Fruit fly (Drosophila melanogaster) whole organism, embryonic: ENCODE results near the gene CG5355.

Experiments
- Abd-B ChIP-seq: fragments of 200-800 bp; sonication (Bioruptor generic); optimal IDR thresholded peaks from 2 replicates; lab custom pipeline; 2018; ENCODE audit warnings: missing biosample characterization, mild to moderate bottlenecking, missing genetic modification characterization, moderate library complexity
- Atf-2 ChIP-seq: fragments of 200-800 bp; sonication (Bioruptor generic); optimal IDR thresholded peaks from 2 replicates; lab custom pipeline; 2016; ENCODE audit warnings: missing biosample characterization, missing genetic modification characterization
- Atf3 ChIP-seq: fragments of 200-800 bp; sonication (Bioruptor generic); optimal IDR thresholded peaks from 3 replicates; lab custom pipeline; 2016; ENCODE audit warnings: missing biosample characterization, missing genetic modification characterization
- Bdp1 ChIP-seq: fragments of 200-800 bp; sonication (Bioruptor generic); optimal IDR thresholded peaks from 3 replicates; lab custom pipeline; 2016; ENCODE audit warnings: missing biosample characterization, missing genetic modification characterization
- CG10654 ChIP-seq: fragments of 200-800 bp; sonication (Bioruptor generic); optimal IDR thresholded peaks from 2 replicates; lab custom pipeline; 2016; ENCODE audit warnings: missing biosample characterization, missing genetic modification characterization
- CG11456 ChIP-seq: fragments of 200-800 bp; sonication (Bioruptor generic); IDR thresholded peaks from 3 replicates; pipeline ENCODE4 v1.3.6; 2022; ENCODE audit warnings: missing biosample characterization, missing genetic modification characterization
- CG14441 ChIP-seq: fragments of 200-800 bp; sonication (Bioruptor generic); IDR thresholded peaks from 2 replicates; pipeline ENCODE4 v1.3.6; 2022; ENCODE audit warnings: missing biosample characterization, missing genetic modification characterization
- CG14965 ChIP-seq: fragments of 200-800 bp; sonication (Bioruptor generic); optimal IDR thresholded peaks from 2 replicates; lab custom pipeline; 2016; ENCODE audit warnings: missing biosample characterization, missing genetic modification characterization, borderline replicate concordance
- CG15696 ChIP-seq: fragments of 200-800 bp; sonication (Bioruptor generic); optimal IDR thresholded peaks from 2 replicates; lab custom pipeline; 2019; ENCODE audit warnings: missing biosample characterization, mild to moderate bottlenecking, missing genetic modification characterization, moderate library complexity
- CG16863 ChIP-seq: fragments of 200-800 bp; sonication (Bioruptor generic); optimal IDR thresholded peaks from 3 replicates; lab custom pipeline; 2016; ENCODE audit warnings: missing biosample characterization, missing genetic modification characterization
- CG17328 ChIP-seq: fragments of 200-800 bp; sonication (Bioruptor generic); IDR thresholded peaks from 2 replicates; pipeline ENCODE4 v1.3.6; 2022; ENCODE audit warnings: missing biosample characterization, missing genetic modification characterization
- CG17829 ChIP-seq: fragments of 200-800 bp; optimal IDR thresholded peaks from 2 replicates; lab custom pipeline; 2019; ENCODE audit warnings: missing biosample characterization, mild to moderate bottlenecking, missing genetic modification characterization, moderate library complexity
- CG17912 ChIP-seq: fragments of 200-800 bp; sonication (Bioruptor generic); optimal IDR thresholded peaks from 2 replicates; lab custom pipeline; 2018; ENCODE audit warnings: missing biosample characterization, mild to moderate bottlenecking, missing genetic modification characterization
- CG31388 ChIP-seq: fragments of 200-800 bp; sonication (Bioruptor generic); optimal IDR thresholded peaks from 2 replicates; lab custom pipeline; 2016; ENCODE audit warnings: missing biosample characterization, missing genetic modification characterization
- CG32532 ChIP-seq: fragments of 200-800 bp; sonication (Bioruptor generic); IDR thresholded peaks from 2 replicates; pipeline ENCODE4 v1.3.6; 2022; ENCODE audit warnings: missing biosample characterization, missing genetic modification characterization
- CG3726 ChIP-seq: fragments of 200-800 bp; sonication (Bioruptor generic); IDR thresholded peaks from 3 replicates; pipeline ENCODE4, ENCODE4 v1.3.6; 2022; ENCODE audit warnings: missing biosample characterization, missing genetic modification characterization
- CG4360 ChIP-seq: fragments of 200-800 bp; sonication (Bioruptor generic); IDR thresholded peaks from 2 replicates; pipeline ENCODE4 v1.3.6; 2022; ENCODE audit warnings: missing biosample characterization, missing genetic modification characterization
- CG43689 ChIP-seq: fragments of 200-800 bp; sonication (Bioruptor generic); IDR thresholded peaks from 2 replicates; pipeline ENCODE4 v1.3.6; 2022; ENCODE audit warnings: missing biosample characterization, missing genetic modification characterization
- CG4854 ChIP-seq: fragments of 200-800 bp; sonication (Bioruptor generic); optimal IDR thresholded peaks from 2 replicates; lab custom pipeline; 2016; ENCODE audit warnings: missing biosample characterization, missing genetic modification characterization, inconsistent platforms
- CG6765 ChIP-seq: fragments of 200-800 bp; sonication (Bioruptor generic); optimal IDR thresholded peaks from 3 replicates; lab custom pipeline; 2017; ENCODE audit warnings: missing biosample characterization, mild to moderate bottlenecking, missing genetic modification characterization
- CG7271 ChIP-seq: fragments of 200-800 bp; sonication (Bioruptor generic); optimal IDR thresholded peaks from 2 replicates; lab custom pipeline; 2018; ENCODE audit warnings: missing biosample characterization, mild to moderate bottlenecking, missing genetic modification characterization, moderate library complexity
- CG7357 ChIP-seq: fragments of 200-800 bp; sonication (Bioruptor generic); IDR thresholded peaks from 3 replicates; pipeline ENCODE4 v1.3.6; 2022; ENCODE audit warnings: missing biosample characterization, missing genetic modification characterization
- CG8924 ChIP-seq: fragments of 200-800 bp; optimal IDR thresholded peaks from 3 replicates; lab custom pipeline; 2019; ENCODE audit warnings: missing biosample characterization, mild to moderate bottlenecking, missing genetic modification characterization, moderate library complexity
- CG9727 ChIP-seq: fragments of 200-800 bp; sonication (Bioruptor generic); optimal IDR thresholded peaks from 3 replicates; lab custom pipeline; 2017; ENCODE audit warnings: missing biosample characterization, mild to moderate bottlenecking, missing genetic modification characterization
- CG9797 ChIP-seq: fragments of 200-800 bp; sonication (Bioruptor generic); optimal IDR thresholded peaks from 3 replicates; lab custom pipeline; 2018; ENCODE audit warnings: missing biosample characterization, mild to moderate bottlenecking, missing genetic modification characterization
- Dref ChIP-seq: fragments of 200-800 bp; sonication (Bioruptor generic); IDR thresholded peaks from 2 replicates; pipeline ENCODE4 v1.3.6; 2022; ENCODE audit warnings: missing biosample characterization, missing genetic modification characterization
- Ets97D ChIP-seq: fragments of 200-800 bp; sonication (Bioruptor generic); optimal IDR thresholded peaks from 3 replicates; lab custom pipeline; 2016; ENCODE audit warnings: missing biosample characterization, missing genetic modification characterization
- HLH4C ChIP-seq: fragments of 200-800 bp; sonication (Bioruptor generic); IDR thresholded peaks from 3 replicates; pipeline ENCODE4 v1.3.6; 2022; ENCODE audit warnings: missing biosample characterization, missing genetic modification characterization; ENCODE audit not compliant: partially characterized antibody
- Hmr ChIP-seq: fragments of 200-800 bp; sonication (Bioruptor generic); optimal IDR thresholded peaks from 3 replicates; lab custom pipeline; 2017; ENCODE audit warnings: mild to moderate bottlenecking, missing biosample characterization, missing genetic modification reagents, missing genetic modification characterization
- Hmx ChIP-seq: fragments of 200-800 bp; sonication (Bioruptor generic); optimal IDR thresholded peaks from 2 replicates; lab custom pipeline; 2016; ENCODE audit warnings: missing biosample characterization, missing genetic modification characterization
- Oaz ChIP-seq: fragments of 200-800 bp; sonication (Bioruptor generic); IDR thresholded peaks from 2 replicates; pipeline ENCODE4 v1.3.6; 2022; ENCODE audit warnings: missing biosample characterization, missing genetic modification characterization
- YL-1 ChIP-seq: fragments of 200-800 bp; sonication (Bioruptor generic); optimal IDR thresholded peaks from 3 replicates; lab custom pipeline; 2017; ENCODE audit warnings: missing biosample characterization, mild to moderate bottlenecking, missing genetic modification characterization
- ara ChIP-seq: fragments of 200-800 bp; sonication (Bioruptor generic); IDR thresholded peaks from 2 replicates; pipeline ENCODE4 v1.3.6; 2022; ENCODE audit warnings: missing biosample characterization, missing genetic modification characterization
- ash1 ChIP-seq: fragments of 200-800 bp; sonication (Bioruptor generic); optimal IDR thresholded peaks from 2 replicates; lab custom pipeline; 2018; ENCODE audit warnings: missing biosample characterization, mild to moderate bottlenecking, missing genetic modification characterization
- az2 ChIP-seq: fragments of 200-800 bp; sonication (Bioruptor generic); optimal IDR thresholded peaks from 3 replicates; lab custom pipeline; 2016; ENCODE audit warnings: missing biosample characterization, missing genetic modification characterization
- chinmo ChIP-seq: fragments of 200-800 bp; sonication (Bioruptor generic); IDR thresholded peaks from 4 replicates; pipeline ENCODE4 v1.3.6; 2022; ENCODE audit warnings: missing biosample characterization, missing genetic modification characterization; ENCODE audit not compliant: partially characterized antibody
- ci ChIP-seq: fragments of 200-800 bp; sonication (Bioruptor generic); IDR thresholded peaks from 3 replicates; pipeline ENCODE4 v1.3.6; 2022; ENCODE audit warnings: missing biosample characterization, missing genetic modification characterization
- cwo ChIP-seq: fragments of 200-800 bp; sonication (Bioruptor generic); optimal IDR thresholded peaks from 3 replicates; lab custom pipeline; 2017; ENCODE audit warnings: missing biosample characterization, missing genetic modification characterization, mild to moderate bottlenecking, moderate library complexity, missing genetic modification reagents
- dimm ChIP-seq: fragments of 200-800 bp; sonication (Bioruptor generic); IDR thresholded peaks from 2 replicates; pipeline ENCODE4 v1.3.6; 2022; ENCODE audit warnings: missing biosample characterization, missing genetic modification characterization
- emc ChIP-seq: fragments of 200-800 bp; sonication (Bioruptor generic); optimal IDR thresholded peaks from 2 replicates; lab custom pipeline; 2016; ENCODE audit warnings: missing biosample characterization, missing genetic modification characterization
- eve ChIP-seq, 2 experiments: fragments of >200 bp; optimal IDR thresholded peaks; 2 replicates each; lab custom pipeline; 2017; ENCODE audit warnings: missing biosample characterization in 2 of 2, missing genetic modification characterization in 2 of 2
- fru ChIP-seq: fragments of >200 bp; optimal IDR thresholded peaks from 2 replicates; lab custom pipeline; 2017
- gem ChIP-seq: fragments of 200-800 bp; sonication (Bioruptor generic); optimal IDR thresholded peaks from 2 replicates; lab custom pipeline; 2019; ENCODE audit warnings: missing biosample characterization, mild to moderate bottlenecking, missing genetic modification characterization, moderate library complexity
- ken ChIP-seq: fragments of 200-800 bp; sonication (Bioruptor generic); IDR thresholded peaks from 3 replicates; pipeline ENCODE4 v1.3.6; 2022; ENCODE audit warnings: missing biosample characterization, missing genetic modification characterization
- lbe ChIP-seq: fragments of 200-800 bp; sonication (Bioruptor generic); optimal IDR thresholded peaks from 2 replicates; lab custom pipeline; 2016; ENCODE audit warnings: missing biosample characterization, mild to moderate bottlenecking, missing genetic modification characterization
- maf-S ChIP-seq: fragments of 200-800 bp; sonication (Bioruptor generic); optimal IDR thresholded peaks from 2 replicates; lab custom pipeline; 2016; ENCODE audit warnings: missing biosample characterization, missing genetic modification characterization
- nmo ChIP-seq: fragments of 200-800 bp; sonication (Bioruptor generic); optimal IDR thresholded peaks from 2 replicates; lab custom pipeline; 2018; ENCODE audit warnings: missing biosample characterization, mild to moderate bottlenecking, missing genetic modification characterization, moderate library complexity
- odd ChIP-seq: fragments of 200-800 bp; sonication (Bioruptor generic); optimal IDR thresholded peaks from 2 replicates; lab custom pipeline; 2017; ENCODE audit warnings: missing biosample characterization, mild to moderate bottlenecking, missing genetic modification characterization
- p53 ChIP-seq: fragments of 200-800 bp; sonication (Bioruptor generic); optimal IDR thresholded peaks from 2 replicates; lab custom pipeline; 2016; ENCODE audit warnings: missing biosample characterization, missing genetic modification characterization
- sc ChIP-seq, 3 experiments: fragments of >200 bp in 2 of 3; fragments of 200-800 bp in 1 of 3; sonication (Bioruptor generic) in 1 of 3; optimal IDR thresholded peaks; 2 replicates in 2 of 3; 3 replicates in 1 of 3; lab custom pipeline; 2017; ENCODE audit warnings: mild to moderate bottlenecking in 1 of 3, missing biosample characterization in 1 of 3, missing genetic modification characterization in 1 of 3, missing genetic modification reagents in 1 of 3
- sim ChIP-seq: fragments of 200-800 bp; sonication (Bioruptor generic); IDR thresholded peaks from 2 replicates; pipeline ENCODE4 v1.3.6; 2022; ENCODE audit warnings: missing biosample characterization, missing genetic modification characterization
- zfh1 ChIP-seq: fragments of 200-800 bp; sonication (Bioruptor generic); IDR thresholded peaks from 3 replicates; pipeline ENCODE4 v1.3.6; 2022; ENCODE audit warnings: missing biosample characterization, missing genetic modification characterization

Gene CG5355

DNA sequence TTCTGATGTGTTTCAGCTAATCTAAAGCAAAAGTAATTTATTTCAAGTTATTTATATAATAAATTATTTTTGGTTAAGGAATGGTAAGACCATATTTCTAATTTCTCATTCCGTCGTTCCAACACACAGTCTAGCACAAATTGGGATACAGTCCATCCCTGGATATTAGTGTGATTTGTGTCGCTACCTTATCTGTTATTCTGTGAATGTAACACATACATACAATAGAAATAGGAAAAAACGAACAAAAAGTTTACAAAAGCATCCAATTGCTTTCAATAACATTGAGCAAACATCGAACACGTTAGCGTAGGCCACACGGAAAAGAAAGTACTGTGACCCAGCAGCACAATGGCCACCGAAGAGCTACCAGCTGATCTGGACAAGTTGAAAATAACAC, 46.7 kb downstream of the CG5355 start, which contains the start of gene CG5056 (continued):
- no peak for TF ChIP-seq sim (GFP tag; lab: Robert Waterston, UW)
- no peak for TF ChIP-seq chinmo (GFP tag; lab: Robert Waterston, UW)
- TF ChIP-seq CG4360 (GFP tag; lab: Robert Waterston, UW) = no peak
- TF ChIP-seq CG43689 (GFP tag; lab: Robert Waterston, UW) = no peak
- no peak for TF ChIP-seq gem (tag; lab: Kevin White, UChicago)
- TF ChIP-seq Oaz (GFP tag; lab: Robert Waterston, UW) = no peak
- TF ChIP-seq CG16863 = no peak
- peak; percentile 47 for TF ChIP-seq CG17829 (tag; lab: Kevin White, UChicago)
- TF ChIP-seq ara (GFP tag; lab: Robert Waterston, UW) = no peak
- peak; percentile 63 for TF ChIP-seq CG9797 (GFP tag; lab: Kevin White, UChicago)
- TF ChIP-seq ash1 = no peak
- TF ChIP-seq CG7357 (GFP tag; lab: Robert Waterston, UW) = no peak
- no peak for TF ChIP-seq Atf3 (GFP tag; lab: Kevin White, UChicago)
- peak; percentile 19 for TF ChIP-seq CG17912 (GFP tag; lab: Kevin White, UChicago)
- TF ChIP-seq odd (GFP tag; lab: Kevin White, UChicago) = no peak
- TF ChIP-seq CG7271 (tag; lab: Kevin White, UChicago) = peak; percentile 11
- no peak for TF ChIP-seq CG9727
- TF ChIP-seq maf-S = no peak
- TF ChIP-seq CG3726 = no peak
- no peak for TF ChIP-seq CG14965 (GFP tag; lab: Kevin White, UChicago)
- no peak for TF ChIP-seq CG14441 (GFP tag; lab: Robert Waterston, UW)
- peak; percentile 18 for TF ChIP-seq CG15696 (tag; lab: Kevin White, UChicago)
- TF ChIP-seq CG8924 (tag; lab: Kevin White, UChicago) = peak; percentile 59
- TF ChIP-seq zfh1 (GFP tag; lab: Robert Waterston, UW) = no peak
- TF ChIP-seq CG4854 (GFP tag; lab: Kevin White, UChicago) = no peak
- peak; percentile 78 for TF ChIP-seq YL-1 (GFP tag; lab: Kevin White, UChicago)
- no peak for TF ChIP-seq emc (GFP tag; lab: Kevin White, UChicago)
- TF ChIP-seq ken (GFP tag; lab: Robert Waterston, UW) = no peak
- TF ChIP-seq ci = peak; percentile 23; the same call in 1 of the 3 replicates
- peak; percentile 21 for TF ChIP-seq lbe (GFP tag; lab: Kevin White, UChicago)
- TF ChIP-seq HLH4C = no peak
- TF ChIP-seq eve (GFP tag; optimal IDR thresholded peaks at IDR 0.05; lab: Kevin White, UChicago) = no peak
- no peak for TF ChIP-seq p53 (GFP tag; lab: Kevin White, UChicago)
- TF ChIP-seq CG11456 = no peak
- peak; percentile 39 for TF ChIP-seq Dref (GFP tag; lab: Robert Waterston, UW)
- TF ChIP-seq cwo (GFP tag; lab: Kevin White, UChicago) = no peak
- no peak for TF ChIP-seq Bdp1 (GFP tag; lab: Kevin White, UChicago)
- no peak for TF ChIP-seq CG32532 (GFP tag; lab: Robert Waterston, UW)
- no peak for TF ChIP-seq az2 (GFP tag; lab: Kevin White, UChicago)
- TF ChIP-seq CG10654 = no peak
- TF ChIP-seq Hmr (GFP tag; lab: Kevin White, UChicago) = no peak
- no peak for TF ChIP-seq CG6765 (GFP tag; lab: Kevin White, UChicago)
- peak; percentile 64 for TF ChIP-seq nmo (GFP tag; lab: Kevin White, UChicago)
- TF ChIP-seq Hmx (GFP tag; lab: Kevin White, UChicago) = no peak
- no peak for TF ChIP-seq fru (lab: Kevin White, UChicago)
- no peak for TF ChIP-seq sc (optimal IDR thresholded peaks at IDR 0.05; lab: Kevin White, UChicago)
- no peak for TF ChIP-seq sc (GFP tag; optimal IDR thresholded peaks at IDR 0.05; lab: Kevin White, UChicago)
- TF ChIP-seq Abd-B = peak; percentile 36
- TF ChIP-seq CG31388 = no peak
- no peak for TF ChIP-seq dimm (GFP tag; lab: Robert Waterston, UW)
- no peak for TF ChIP-seq Atf-2 (GFP tag; lab: Kevin White, UChicago)
- peak; percentile 40 for TF ChIP-seq Ets97D (GFP tag; lab: Kevin White, UChicago)
- TF ChIP-seq CG17328 (GFP tag; lab: Robert Waterston, UW) = no peak
